Fruit fly (Drosophila melanogaster) whole organism, embryonic: ENCODE results near the gene CG9628.
A peak's percentile ranks its signal among the peaks of the same experiment; 100 is the strongest.

Experiments
- ATbp ChIP-seq: fragments of 200-800 bp; sonication (Bioruptor generic); optimal IDR thresholded peaks from 2 replicates; lab custom pipeline; 2017; ENCODE audit warnings: missing biosample characterization, mild to moderate bottlenecking, missing genetic modification characterization, missing genetic modification reagents
- Abd-B ChIP-seq: fragments of 200-800 bp; sonication (Bioruptor generic); optimal IDR thresholded peaks from 2 replicates; lab custom pipeline; 2018; ENCODE audit warnings: missing biosample characterization, mild to moderate bottlenecking, missing genetic modification characterization, moderate library complexity
- BtbVII ChIP-seq: fragments of 200-800 bp; sonication (Bioruptor generic); optimal IDR thresholded peaks from 3 replicates; lab custom pipeline; 2017; ENCODE audit warnings: missing biosample characterization, mild to moderate bottlenecking, missing genetic modification characterization
- Bteb2 ChIP-seq: fragments of 200-800 bp; sonication (Bioruptor generic); optimal IDR thresholded peaks from 2 replicates; lab custom pipeline; 2016; ENCODE audit warnings: missing biosample characterization, missing genetic modification characterization
- C15 ChIP-seq: fragments of 200-800 bp; sonication (Bioruptor generic); IDR thresholded peaks from 3 replicates; pipeline ENCODE4 v1.3.6; 2022; ENCODE audit warnings: missing biosample characterization, missing genetic modification characterization
- CG11456 ChIP-seq: fragments of 200-800 bp; sonication (Bioruptor generic); IDR thresholded peaks from 3 replicates; pipeline ENCODE4 v1.3.6; 2022; ENCODE audit warnings: missing biosample characterization, missing genetic modification characterization
- CG12155 ChIP-seq: fragments of 200-800 bp; sonication (Bioruptor generic); optimal IDR thresholded peaks from 3 replicates; lab custom pipeline; 2016; ENCODE audit warnings: missing biosample characterization, missing genetic modification characterization
- CG12659 ChIP-seq: fragments of 200-800 bp; sonication (Bioruptor generic); optimal IDR thresholded peaks from 3 replicates; lab custom pipeline; 2017; ENCODE audit warnings: mild to moderate bottlenecking, missing biosample characterization, missing genetic modification reagents, missing genetic modification characterization
- CG13894 ChIP-seq: fragments of 200-800 bp; sonication (Bioruptor generic); optimal IDR thresholded peaks from 3 replicates; lab custom pipeline; 2018; ENCODE audit warnings: missing biosample characterization, mild to moderate bottlenecking, missing genetic modification characterization, moderate library complexity
- CG14710 ChIP-seq: fragments of 200-800 bp; sonication (Bioruptor generic); optimal IDR thresholded peaks from 3 replicates; lab custom pipeline; 2019; ENCODE audit warnings: missing biosample characterization, mild to moderate bottlenecking, missing genetic modification characterization, moderate library complexity
- CG16813 ChIP-seq: fragments of 200-800 bp; sonication (Bioruptor generic); IDR thresholded peaks from 3 replicates; pipeline ENCODE4 v1.3.6; 2022; ENCODE audit warnings: missing biosample characterization, missing genetic modification characterization; ENCODE audit not compliant: partially characterized antibody
- CG17328 ChIP-seq: fragments of 200-800 bp; sonication (Bioruptor generic); IDR thresholded peaks from 2 replicates; pipeline ENCODE4 v1.3.6; 2022; ENCODE audit warnings: missing biosample characterization, missing genetic modification characterization
- CG17361 ChIP-seq: fragments of 200-800 bp; sonication (Bioruptor generic); IDR thresholded peaks from 3 replicates; pipeline ENCODE4 v1.3.6; 2022; ENCODE audit warnings: missing biosample characterization, missing genetic modification characterization
- CG4404 ChIP-seq: fragments of 200-800 bp; sonication (Bioruptor generic); IDR thresholded peaks from 2 replicates; pipeline ENCODE4 v1.3.6; 2022; ENCODE audit warnings: missing biosample characterization, missing genetic modification characterization
- CG6175 ChIP-seq: fragments of 200-800 bp; sonication (Bioruptor generic); IDR thresholded peaks from 3 replicates; pipeline ENCODE4 v1.3.6; 2022; ENCODE audit warnings: missing biosample characterization, missing genetic modification characterization
- CG6765 ChIP-seq: fragments of 200-800 bp; sonication (Bioruptor generic); optimal IDR thresholded peaks from 3 replicates; lab custom pipeline; 2017; ENCODE audit warnings: missing biosample characterization, mild to moderate bottlenecking, missing genetic modification characterization
- CG7556 ChIP-seq: fragments of 200-800 bp; sonication (Bioruptor generic); optimal IDR thresholded peaks from 2 replicates; lab custom pipeline; 2017; ENCODE audit warnings: missing biosample characterization, mild to moderate bottlenecking, missing genetic modification characterization
- CG8765 ChIP-seq: fragments of 200-800 bp; sonication (Bioruptor generic); IDR thresholded peaks from 2 replicates; pipeline ENCODE4 v1.3.6; 2022; ENCODE audit warnings: missing biosample characterization, missing genetic modification characterization
- CHES-1-like ChIP-seq: fragments of 200-800 bp; sonication (Bioruptor generic); optimal IDR thresholded peaks from 2 replicates; lab custom pipeline; 2016; ENCODE audit warnings: missing biosample characterization, missing genetic modification characterization
- Dip3 ChIP-seq: fragments of 200-800 bp; sonication (Bioruptor generic); optimal IDR thresholded peaks from 3 replicates; lab custom pipeline; 2016; ENCODE audit warnings: missing biosample characterization, missing genetic modification characterization
- E2f2 ChIP-seq: fragments of 200-800 bp; sonication (Bioruptor generic); IDR thresholded peaks from 2 replicates; pipeline ENCODE4 v1.3.6; 2022; ENCODE audit warnings: missing biosample characterization, missing genetic modification characterization
- Eip74EF ChIP-seq, 2 experiments: fragments of 200-800 bp in 1 of 2; fragments of >200 bp in 1 of 2; sonication (Bioruptor generic) in 1 of 2; optimal IDR thresholded peaks; 2 replicates each; lab custom pipeline; 2017 to 2019; ENCODE audit warnings: missing biosample characterization in 2 of 2, missing genetic modification characterization in 2 of 2, mild to moderate bottlenecking in 1 of 2, moderate library complexity in 1 of 2
- Elba2 ChIP-seq: fragments of 200-800 bp; sonication (Bioruptor generic); optimal IDR thresholded peaks from 3 replicates; lab custom pipeline; 2016; ENCODE audit warnings: missing biosample characterization, missing genetic modification characterization
- GATAe ChIP-seq: fragments of 200-800 bp; sonication (Bioruptor generic); conservative IDR thresholded peaks from 2 replicates; pipeline ENCODE4 v1.3.6; 2022; ENCODE audit warnings: missing biosample characterization, missing genetic modification characterization
- Kr ChIP-seq: fragments of 200-800 bp; sonication (Bioruptor generic); optimal IDR thresholded peaks from 2 replicates; lab custom pipeline; 2017; ENCODE audit warnings: missing biosample characterization, mild to moderate bottlenecking, missing genetic modification characterization
- Lhr ChIP-seq: fragments of 200-800 bp; sonication (Bioruptor generic); optimal IDR thresholded peaks from 3 replicates; lab custom pipeline; 2017; ENCODE audit warnings: mild to moderate bottlenecking, missing biosample characterization, missing genetic modification reagents, missing genetic modification characterization
- PHDP ChIP-seq: fragments of 200-800 bp; sonication (Bioruptor generic); optimal IDR thresholded peaks from 3 replicates; lab custom pipeline; 2018; ENCODE audit warnings: missing biosample characterization, mild to moderate bottlenecking, missing genetic modification characterization, moderate library complexity
- Ravus ChIP-seq: fragments of 200-800 bp; sonication (Bioruptor generic); IDR thresholded peaks from 2 replicates; pipeline ENCODE4 v1.3.6; 2022; ENCODE audit warnings: missing biosample characterization, missing genetic modification characterization
- Sry-δ ChIP-seq: fragments of 200-800 bp; sonication (Bioruptor generic); optimal IDR thresholded peaks from 2 replicates; lab custom pipeline; 2016; ENCODE audit warnings: missing biosample characterization, missing genetic modification characterization
- YL-1 ChIP-seq: fragments of 200-800 bp; sonication (Bioruptor generic); optimal IDR thresholded peaks from 3 replicates; lab custom pipeline; 2017; ENCODE audit warnings: missing biosample characterization, mild to moderate bottlenecking, missing genetic modification characterization
- chinmo ChIP-seq: fragments of 200-800 bp; sonication (Bioruptor generic); IDR thresholded peaks from 4 replicates; pipeline ENCODE4 v1.3.6; 2022; ENCODE audit warnings: missing biosample characterization, missing genetic modification characterization; ENCODE audit not compliant: partially characterized antibody
- cwo ChIP-seq: fragments of 200-800 bp; sonication (Bioruptor generic); optimal IDR thresholded peaks from 3 replicates; lab custom pipeline; 2017; ENCODE audit warnings: missing biosample characterization, missing genetic modification characterization, mild to moderate bottlenecking, moderate library complexity, missing genetic modification reagents
- dan ChIP-seq: fragments of 200-800 bp; sonication (Bioruptor generic); IDR thresholded peaks from 2 replicates; pipeline ENCODE4 v1.3.6; 2022; ENCODE audit warnings: missing biosample characterization, missing genetic modification characterization
- disco-r ChIP-seq: fragments of 200-800 bp; sonication (Bioruptor generic); optimal IDR thresholded peaks from 2 replicates; lab custom pipeline; 2016; ENCODE audit warnings: missing biosample characterization, missing genetic modification characterization
- en ChIP-seq: fragments of 200-800 bp; sonication (Bioruptor generic); optimal IDR thresholded peaks from 2 replicates; lab custom pipeline; 2016; ENCODE audit warnings: missing biosample characterization, missing genetic modification characterization
- exex ChIP-seq: fragments of 200-800 bp; sonication (Bioruptor generic); optimal IDR thresholded peaks from 4 replicates; lab custom pipeline; 2018; ENCODE audit warnings: missing biosample characterization, mild to moderate bottlenecking, missing genetic modification characterization, moderate library complexity
- hb ChIP-seq: fragments of 200-800 bp; sonication (Bioruptor generic); IDR thresholded peaks from 3 replicates; pipeline ENCODE4 v1.3.6; 2022; ENCODE audit warnings: missing biosample characterization, missing genetic modification characterization; ENCODE audit not compliant: partially characterized antibody
- lbe ChIP-seq: fragments of 200-800 bp; sonication (Bioruptor generic); optimal IDR thresholded peaks from 2 replicates; lab custom pipeline; 2016; ENCODE audit warnings: missing biosample characterization, mild to moderate bottlenecking, missing genetic modification characterization
- mam ChIP-seq: fragments of 200-800 bp; sonication (Bioruptor generic); optimal IDR thresholded peaks from 3 replicates; lab custom pipeline; 2016; ENCODE audit warnings: missing biosample characterization, missing genetic modification characterization
- nmo ChIP-seq: fragments of 200-800 bp; sonication (Bioruptor generic); optimal IDR thresholded peaks from 2 replicates; lab custom pipeline; 2018; ENCODE audit warnings: missing biosample characterization, mild to moderate bottlenecking, missing genetic modification characterization, moderate library complexity
- pzg ChIP-seq: fragments of 200-800 bp; sonication (Bioruptor generic); optimal IDR thresholded peaks from 3 replicates; lab custom pipeline; 2018; ENCODE audit warnings: missing biosample characterization, mild to moderate bottlenecking, missing genetic modification characterization, moderate library complexity
- sob ChIP-seq: fragments of 200-800 bp; sonication (Bioruptor generic); IDR thresholded peaks from 2 replicates; pipeline ENCODE4 v1.3.6; 2022; ENCODE audit warnings: missing biosample characterization, missing genetic modification characterization
- ssp ChIP-seq: fragments of 200-800 bp; sonication (Bioruptor generic); IDR thresholded peaks from 2 replicates; pipeline ENCODE4 v1.3.6; 2022; ENCODE audit warnings: missing biosample characterization, missing genetic modification characterization
- stc ChIP-seq: fragments of 200-800 bp; sonication (Bioruptor generic); IDR thresholded peaks from 2 replicates; pipeline ENCODE4 v1.3.6; 2022; ENCODE audit warnings: missing biosample characterization, missing genetic modification characterization
- tna ChIP-seq: fragments of 200-800 bp; sonication (Bioruptor generic); IDR thresholded peaks from 2 replicates; pipeline ENCODE4 v1.3.6; 2022; ENCODE audit warnings: missing biosample characterization, missing genetic modification characterization; ENCODE audit not compliant: partially characterized antibody
- trem ChIP-seq: fragments of 200-800 bp; optimal IDR thresholded peaks from 3 replicates; lab custom pipeline; 2019; ENCODE audit warnings: missing biosample characterization, mild to moderate bottlenecking, missing genetic modification characterization, moderate library complexity
- trh ChIP-seq: fragments of 200-800 bp; sonication (Bioruptor generic); optimal IDR thresholded peaks from 2 replicates; lab custom pipeline; 2016; ENCODE audit warnings: missing biosample characterization, missing genetic modification characterization
- tx ChIP-seq: fragments of 200-800 bp; sonication (Bioruptor generic); optimal IDR thresholded peaks from 2 replicates; lab custom pipeline; 2016; ENCODE audit warnings: missing biosample characterization, missing genetic modification characterization

Gene CG9628

dm6 chr3L:14661567-14662258 lies 39.1 kb downstream of the CG9628 start (continued):
- peak; percentile 62 for TF ChIP-seq en (GFP tag; lab: Kevin White, UChicago)
- no peak; the same call in 2 of the 3 replicates for TF ChIP-seq C15 (GFP tag; lab: Robert Waterston, UW)
- TF ChIP-seq CG17328 = peak; percentile 86
- TF ChIP-seq sob (GFP tag; lab: Robert Waterston, UW) = peak; percentile 86
- TF ChIP-seq trh (GFP tag; lab: Kevin White, UChicago) = no peak
- no peak for TF ChIP-seq CG16813
- TF ChIP-seq CG6765 (GFP tag; lab: Kevin White, UChicago) = peak; percentile 70
- TF ChIP-seq tna = no peak
- peak; percentile 59 for TF ChIP-seq Ravus (GFP tag; lab: Robert Waterston, UW)
- TF ChIP-seq dan (GFP tag; lab: Robert Waterston, UW) = peak; percentile 35; the same call in 1 of the 2 replicates
- TF ChIP-seq CG14710 = peak; percentile 72
- peak; percentile 86 for TF ChIP-seq ATbp (GFP tag; lab: Kevin White, UChicago)
- TF ChIP-seq nmo (GFP tag; lab: Kevin White, UChicago) = peak; percentile 78
- TF ChIP-seq chinmo (GFP tag; lab: Robert Waterston, UW) = no peak
- TF ChIP-seq pzg (GFP tag; lab: Kevin White, UChicago) = no peak
- TF ChIP-seq stc (GFP tag; lab: Robert Waterston, UW) = peak; percentile 82
- TF ChIP-seq Abd-B (GFP tag; lab: Kevin White, UChicago) = peak; percentile 56
- TF ChIP-seq ssp = peak; percentile 73
- TF ChIP-seq Dip3 (GFP tag; lab: Kevin White, UChicago) = peak; percentile 27
- TF ChIP-seq CG4404 (GFP tag; lab: Robert Waterston, UW) = peak; percentile 68
- TF ChIP-seq trem (tag; lab: Kevin White, UChicago) = peak; percentile 29
- peak; percentile 55; the same call in 1 of the 2 replicates for TF ChIP-seq E2f2 (GFP tag; lab: Robert Waterston, UW)
- TF ChIP-seq Eip74EF (GFP tag; optimal IDR thresholded peaks at IDR 0.05; lab: Kevin White, UChicago) = peak in 1 of 2 experiments; percentile 54
- TF ChIP-seq Bteb2 (GFP tag; lab: Kevin White, UChicago) = peak; percentile 71
- peak; percentile 79 for TF ChIP-seq cwo (GFP tag; lab: Kevin White, UChicago)
- 0 out of 2 replicates have a peak, but pooled peaks have one; percentile 43 for TF ChIP-seq GATAe (GFP tag; lab: Robert Waterston, UW)
- TF ChIP-seq CG6175 = 0 out of 3 replicates have a peak, but pooled peaks have one; percentile 42
- peak; percentile 64 for TF ChIP-seq BtbVII (GFP tag; lab: Kevin White, UChicago)
- TF ChIP-seq CHES-1-like (GFP tag; lab: Kevin White, UChicago) = peak; percentile 83
- peak; percentile 81 for TF ChIP-seq CG12659
- peak; percentile 82 for TF ChIP-seq CG13894 (tag; lab: Kevin White, UChicago)
- TF ChIP-seq CG11456 = peak; percentile 79; the same call in 2 of the 3 replicates
- peak; percentile 80 for TF ChIP-seq PHDP (tag; lab: Kevin White, UChicago)
- TF ChIP-seq CG7556 (GFP tag; lab: Kevin White, UChicago) = peak; percentile 88
- TF ChIP-seq hb (GFP tag; lab: Robert Waterston, UW) = no peak
- TF ChIP-seq lbe (GFP tag; lab: Kevin White, UChicago) = no peak
- TF ChIP-seq CG12155 (GFP tag; lab: Kevin White, UChicago) = peak; percentile 51
- peak; percentile 16 for TF ChIP-seq YL-1
- peak; percentile 58 for TF ChIP-seq disco-r (GFP tag; lab: Kevin White, UChicago)
- TF ChIP-seq Sry-δ (GFP tag; lab: Kevin White, UChicago) = no peak
- TF ChIP-seq CG8765 (GFP tag; lab: Robert Waterston, UW) = 0 out of 2 replicates have a peak, but pooled peaks have one; percentile 33
- peak; percentile 80 for TF ChIP-seq CG17361 (GFP tag; lab: Robert Waterston, UW)
- peak; percentile 74 for TF ChIP-seq tx
- no peak for TF ChIP-seq Kr (GFP tag; lab: Kevin White, UChicago)
- TF ChIP-seq mam (GFP tag; lab: Kevin White, UChicago) = peak; percentile 78
- TF ChIP-seq exex (tag; lab: Kevin White, UChicago) = peak; percentile 57
- no peak for TF ChIP-seq Elba2 (GFP tag; lab: Kevin White, UChicago)
- TF ChIP-seq Lhr = peak; percentile 38
